Fruit fly (Drosophila melanogaster) whole organism, wandering third instar larva: ENCODE data around the gene CG10761.

ENCODE experiments used
- Abd-B ChIP-seq: fragments of >200 bp; optimal IDR thresholded peaks from 2 replicates; lab custom pipeline; 2017; ENCODE audit warnings: missing biosample characterization, missing genetic modification characterization
- CG32264 ChIP-seq: fragments of 200-800 bp; sonication (Bioruptor generic); optimal IDR thresholded peaks from 2 replicates; lab custom pipeline; 2016; ENCODE audit warnings: missing biosample characterization, missing genetic modification characterization
- CG9705 ChIP-seq: fragments of 200-800 bp; sonication (Bioruptor generic); optimal IDR thresholded peaks from 2 replicates; lab custom pipeline; 2018; ENCODE audit warnings: missing biosample characterization, mild to moderate bottlenecking, missing genetic modification characterization
- CrebA ChIP-seq: fragments of 200-800 bp; sonication (Bioruptor generic); optimal IDR thresholded peaks from 2 replicates; lab custom pipeline; 2016; ENCODE audit warnings: missing biosample characterization, mild to moderate bottlenecking, missing genetic modification characterization, borderline replicate concordance
- Dfd ChIP-seq: fragments of >200 bp; optimal IDR thresholded peaks from 2 replicates; lab custom pipeline; 2017; ENCODE audit warnings: missing biosample characterization, missing genetic modification characterization
- Dif ChIP-seq: fragments of 200-275, 200-300 bp; sonication (Bioruptor generic); optimal IDR thresholded peaks from 2 replicates; lab custom pipeline; 2018; ENCODE audit warnings: missing biosample characterization, missing genetic modification characterization; ENCODE audit not compliant: partially characterized antibody
- GATAd ChIP-seq: sonication (Bioruptor generic); optimal IDR thresholded peaks from 2 replicates; lab custom pipeline; 2016; ENCODE audit warnings: missing biosample characterization, missing genetic modification characterization
- HLH106 ChIP-seq: fragments of 200-800 bp; optimal IDR thresholded peaks from 3 replicates; lab custom pipeline; 2019; ENCODE audit warnings: missing biosample characterization, mild to moderate bottlenecking, missing genetic modification characterization, moderate library complexity
- Hnf4 ChIP-seq: fragments of 200-800 bp; sonication (Bioruptor generic); optimal IDR thresholded peaks from 2 replicates; lab custom pipeline; 2016; ENCODE audit warnings: missing biosample characterization, mild to moderate bottlenecking, missing genetic modification characterization
- Hr78 ChIP-seq: fragments of >200 bp; optimal IDR thresholded peaks from 2 replicates; lab custom pipeline; 2017; ENCODE audit warnings: missing biosample characterization, missing genetic modification characterization
- Hr83 ChIP-seq: fragments of 200-300 bp; sonication (Bioruptor generic); optimal IDR thresholded peaks from 2 replicates; lab custom pipeline; 2016; ENCODE audit warnings: missing biosample characterization, mild to moderate bottlenecking, missing genetic modification characterization, moderate library complexity; ENCODE audit not compliant: poor library complexity, severe bottlenecking
- Jra ChIP-seq: sonication (Bioruptor generic); optimal IDR thresholded peaks from 2 replicates; lab custom pipeline; 2016; ENCODE audit warnings: missing biosample characterization, missing genetic modification characterization
- Mio ChIP-seq: sonication (Bioruptor generic); optimal IDR thresholded peaks from 2 replicates; lab custom pipeline; 2016; ENCODE audit warnings: missing biosample characterization, missing genetic modification characterization
- Myc ChIP-seq: fragments of >200 bp; optimal IDR thresholded peaks from 2 replicates; lab custom pipeline; 2017
- N ChIP-seq: fragments of >200 bp; optimal IDR thresholded peaks from 2 replicates; lab custom pipeline; 2018; ENCODE audit warnings: missing biosample characterization, missing external identifiers, missing genetic modification characterization
- OdsH ChIP-seq: fragments of 200-800 bp; sonication (Bioruptor generic); optimal IDR thresholded peaks from 2 replicates; lab custom pipeline; 2016; ENCODE audit warnings: missing biosample characterization, mild to moderate bottlenecking, missing genetic modification characterization
- Rel ChIP-seq, 2 experiments: fragments of 200-800 bp; sonication (Bioruptor generic) in 1 of 2; optimal IDR thresholded peaks; 2 replicates in 1 of 2; 3 replicates in 1 of 2; lab custom pipeline; 2016 to 2019; ENCODE audit warnings: mild to moderate bottlenecking in 2 of 2, missing biosample characterization in 2 of 2, missing genetic modification characterization in 2 of 2, moderate library complexity in 1 of 2
- Sp1 ChIP-seq: fragments of 200-800 bp; sonication (Bioruptor generic); optimal IDR thresholded peaks from 3 replicates; lab custom pipeline; 2019; ENCODE audit warnings: missing biosample characterization, mild to moderate bottlenecking, missing genetic modification characterization, moderate library complexity
- Vsx2 ChIP-seq: fragments of 200-300, 225-300 bp; sonication (Bioruptor generic); optimal IDR thresholded peaks from 2 replicates; lab custom pipeline; 2018; ENCODE audit warnings: missing biosample characterization, missing genetic modification characterization; ENCODE audit not compliant: partially characterized antibody
- br ChIP-seq: fragments of 200-800 bp; sonication (Bioruptor generic); optimal IDR thresholded peaks from 2 replicates; lab custom pipeline; 2016; ENCODE audit warnings: missing biosample characterization, missing genetic modification characterization
- brk ChIP-seq: fragments of 200-800 bp; sonication (Bioruptor generic); optimal IDR thresholded peaks from 2 replicates; lab custom pipeline; 2016; ENCODE audit warnings: missing biosample characterization, mild to moderate bottlenecking, missing genetic modification characterization
- dl ChIP-seq, 2 experiments: fragments of 175-275, 200-275 bp in 1 of 2; fragments of 200-275 bp in 1 of 2; sonication (Bioruptor generic); optimal IDR thresholded peaks; lab custom pipeline; 2018; ENCODE audit warnings: mild to moderate bottlenecking in 2 of 2, missing biosample characterization in 2 of 2, missing genetic modification characterization in 2 of 2, moderate library complexity in 2 of 2; ENCODE audit not compliant: partially characterized antibody in 2 of 2, insufficient read depth in 1 of 2
- dmrt93B ChIP-seq: fragments of 200-800 bp; sonication (Bioruptor generic); optimal IDR thresholded peaks from 2 replicates; lab custom pipeline; 2018; ENCODE audit warnings: missing biosample characterization, mild to moderate bottlenecking, missing genetic modification characterization
- dsf ChIP-seq: sonication (Bioruptor generic); optimal IDR thresholded peaks from 2 replicates; lab custom pipeline; 2016; ENCODE audit warnings: missing biosample characterization, missing genetic modification characterization, borderline replicate concordance
- ey ChIP-seq: fragments of 200-800 bp; sonication (Bioruptor generic); optimal IDR thresholded peaks from 2 replicates; lab custom pipeline; 2016; ENCODE audit warnings: missing biosample characterization, missing genetic modification characterization
- foxo ChIP-seq, 2 experiments: fragments of 200-800 bp; sonication (Bioruptor generic); optimal IDR thresholded peaks; 2 replicates in 1 of 2; 3 replicates in 1 of 2; lab custom pipeline; 2016 to 2017; ENCODE audit warnings: missing biosample characterization in 2 of 2, missing genetic modification characterization in 2 of 2
- fru ChIP-seq: fragments of 200-800 bp; sonication (Bioruptor generic); optimal IDR thresholded peaks from 3 replicates; lab custom pipeline; 2016; ENCODE audit warnings: missing biosample characterization, mild to moderate bottlenecking, missing genetic modification characterization
- h ChIP-seq: fragments of 200-800 bp; sonication (Bioruptor generic); optimal IDR thresholded peaks from 3 replicates; lab custom pipeline; 2016; ENCODE audit warnings: missing biosample characterization, mild to moderate bottlenecking, missing genetic modification characterization
- jim ChIP-seq: fragments of 175-275, 200-325 bp; sonication (Bioruptor generic); optimal IDR thresholded peaks from 2 replicates; lab custom pipeline; 2016; ENCODE audit warnings: missing biosample characterization, mild to moderate bottlenecking, missing genetic modification characterization
- lola ChIP-seq: fragments of >200 bp; optimal IDR thresholded peaks from 2 replicates; lab custom pipeline; 2017; ENCODE audit warnings: missing biosample characterization, missing genetic modification characterization
- pan ChIP-seq: fragments of >200 bp; optimal IDR thresholded peaks from 2 replicates; lab custom pipeline; 2017
- psq ChIP-seq: fragments of 200-800 bp; sonication (Bioruptor generic); optimal IDR thresholded peaks from 3 replicates; lab custom pipeline; 2017; ENCODE audit warnings: missing biosample characterization, mild to moderate bottlenecking, missing genetic modification characterization, moderate library complexity
- rgr ChIP-seq: fragments of 200-800 bp; sonication (Bioruptor generic); optimal IDR thresholded peaks from 3 replicates; lab custom pipeline; 2016; ENCODE audit warnings: missing biosample characterization, mild to moderate bottlenecking, missing genetic modification characterization
- sv ChIP-seq: fragments of 200-800 bp; sonication (Bioruptor generic); optimal IDR thresholded peaks from 3 replicates; lab custom pipeline; 2016; ENCODE audit warnings: missing biosample characterization, missing genetic modification characterization
- usp ChIP-seq: fragments of >200 bp; optimal IDR thresholded peaks from 2 replicates; lab custom pipeline; 2017; ENCODE audit warnings: missing biosample characterization, missing genetic modification characterization
- woc ChIP-seq: sonication (Bioruptor generic); optimal IDR thresholded peaks from 2 replicates; lab custom pipeline; 2016; ENCODE audit warnings: missing biosample characterization, mild to moderate bottlenecking, missing genetic modification characterization

Gene CG10761

dm6 chrX:8131693-8132313 lies 30.8 kb downstream of the CG10761 start, which contains the start of gene CG10958 (continued):
- peak; percentile 35 for TF ChIP-seq GATAd (GFP tag; lab: Kevin White, UChicago)
- TF ChIP-seq Vsx2 (GFP tag; lab: Kevin White, UChicago): no peak
- TF ChIP-seq ey (GFP tag; lab: Kevin White, UChicago): peak; percentile 46
- TF ChIP-seq CrebA (GFP tag; lab: Kevin White, UChicago): no peak
- no peak for TF ChIP-seq dl (GFP tag; optimal IDR thresholded peaks at IDR 0.05; lab: Kevin White, UChicago; ENCODE audit: insufficient read depth in 1 of 2, partially characterized antibody in 2 of 2)
- TF ChIP-seq Jra (GFP tag; lab: Kevin White, UChicago): peak; percentile 52
- peak; percentile 23 for TF ChIP-seq Myc (lab: Kevin White, UChicago)
- peak; percentile 60 for TF ChIP-seq br
- no peak for TF ChIP-seq Hr78 (GFP tag; lab: Kevin White, UChicago)
- TF ChIP-seq pan (lab: Kevin White, UChicago): no peak

dm6 chrX:8129204-8129997 lies 33.2 kb downstream of the CG10761 start, which contains the start of gene CG2116:
CG2116 (plus strand) TSS chrX:8129812.
- TF ChIP-seq rgr (GFP tag; lab: Kevin White, UChicago): no peak
- TF ChIP-seq fru (GFP tag; lab: Kevin White, UChicago): no peak
- peak; percentile 3 for TF ChIP-seq h (GFP tag; lab: Kevin White, UChicago)
- TF ChIP-seq Hr83 (GFP tag; lab: Kevin White, UChicago): no peak
- TF ChIP-seq dl (GFP tag; optimal IDR thresholded peaks at IDR 0.05; lab: Kevin White, UChicago; ENCODE audit: insufficient read depth in 1 of 2, partially characterized antibody in 2 of 2): no peak
- TF ChIP-seq N (GFP tag; lab: Kevin White, UChicago): no peak
- no peak for TF ChIP-seq GATAd (GFP tag; lab: Kevin White, UChicago)
- TF ChIP-seq br: no peak
- TF ChIP-seq Dfd: no peak
- TF ChIP-seq Myc (lab: Kevin White, UChicago): peak; percentile 1
- peak; percentile 13 for TF ChIP-seq Sp1 (GFP tag; lab: Kevin White, UChicago)
- TF ChIP-seq HLH106: peak; percentile 1
- no peak for TF ChIP-seq lola (GFP tag; lab: Kevin White, UChicago)
- no peak for TF ChIP-seq OdsH (GFP tag; lab: Kevin White, UChicago)
- TF ChIP-seq Hr78 (GFP tag; lab: Kevin White, UChicago): no peak
- TF ChIP-seq dmrt93B (GFP tag; lab: Kevin White, UChicago): no peak
- TF ChIP-seq Jra (GFP tag; lab: Kevin White, UChicago): no peak

DNA sequence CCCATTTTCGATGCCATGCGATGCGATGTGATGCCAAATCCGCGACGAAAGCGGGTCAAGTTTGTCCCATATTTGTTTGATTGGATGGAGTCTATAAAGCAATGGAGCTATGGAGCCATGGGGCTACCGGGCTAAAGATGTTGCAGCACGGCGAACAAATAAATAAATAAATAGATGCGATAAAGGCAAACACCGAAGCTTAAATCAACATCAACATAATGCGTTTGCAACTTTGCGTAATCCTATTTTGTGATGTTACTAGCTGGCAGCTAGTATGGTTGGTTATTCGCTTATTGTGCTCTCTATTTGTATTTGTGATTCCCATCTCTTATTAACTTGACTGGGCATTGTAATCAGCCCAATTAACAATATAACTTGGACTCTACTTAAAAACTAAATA lies 34.5 kb downstream of the CG10761 start:
- TF ChIP-seq usp (GFP tag; lab: Kevin White, UChicago) (no peak), HLH106 (no peak), brk (no peak), lola (GFP tag; lab: Kevin White, UChicago) (no peak), Abd-B (GFP tag; lab: Kevin White, UChicago) (no peak), jim (no peak), N (GFP tag; lab: Kevin White, UChicago) (no peak), dsf (GFP tag; lab: Kevin White, UChicago) (no peak), GATAd (GFP tag; lab: Kevin White, UChicago) (no peak), CG9705 (GFP tag; lab: Kevin White, UChicago) (no peak), Dif (GFP tag; lab: Kevin White, UChicago) (no peak)

- TF ChIP-seq sv (peak; percentile 9), lola (GFP tag; lab: Kevin White, UChicago) (no peak)
- TF ChIP-seq, all 38 proteins: peak for 1
Measured at dm6 chrX:8126149-8126548, 36.4 kb downstream of the CG10761 start.

dm6 chrX:8125224-8125649 lies 37.4 kb downstream of the CG10761 start:
- TF ChIP-seq psq (GFP tag; lab: Kevin White, UChicago) (no peak), OdsH (GFP tag; lab: Kevin White, UChicago) (no peak), Hnf4 (no peak), Dfd (no peak), CG32264 (no peak), foxo (GFP tag; optimal IDR thresholded peaks at IDR 0.05; lab: Kevin White, UChicago) (no peak), woc (GFP tag; lab: Kevin White, UChicago) (no peak), Hr83 (GFP tag; lab: Kevin White, UChicago) (no peak), Mio (GFP tag; lab: Kevin White, UChicago) (no peak), CG9705 (GFP tag; lab: Kevin White, UChicago) (no peak), Jra (GFP tag; lab: Kevin White, UChicago) (no peak), Rel (GFP tag; optimal IDR thresholded peaks at IDR 0.05; lab: Kevin White, UChicago) (no peak), Rel (tag; optimal IDR thresholded peaks at IDR 0.05; lab: Kevin White, UChicago) (no peak), Sp1 (GFP tag; lab: Kevin White, UChicago) (no peak), N (GFP tag; lab: Kevin White, UChicago) (no peak), usp (GFP tag; lab: Kevin White, UChicago) (no peak), Abd-B (GFP tag; lab: Kevin White, UChicago) (no peak)
